Fruit fly (Drosophila melanogaster) whole organism, adult: ENCODE data around the gene Wnt4.

Experiments used
- CG12768 ChIP-seq: fragments of 200-800 bp; sonication (Bioruptor generic); optimal IDR thresholded peaks from 2 replicates; lab custom pipeline; 2017; ENCODE audit warnings: missing biosample characterization, missing genetic modification characterization, mild to moderate bottlenecking, moderate library complexity, missing genetic modification reagents
- CG14711 ChIP-seq: fragments of 200-800 bp; sonication (Bioruptor generic); optimal IDR thresholded peaks from 2 replicates; lab custom pipeline; 2018; ENCODE audit warnings: missing biosample characterization, mild to moderate bottlenecking, missing genetic modification characterization, moderate library complexity
- CG33017 ChIP-seq: fragments of 200-800 bp; sonication (Bioruptor generic); optimal IDR thresholded peaks from 2 replicates; lab custom pipeline; 2018; ENCODE audit warnings: missing biosample characterization, mild to moderate bottlenecking, missing genetic modification characterization, moderate library complexity
- CG5204 ChIP-seq: fragments of 200-800 bp; sonication (Bioruptor generic); optimal IDR thresholded peaks from 2 replicates; lab custom pipeline; 2016; ENCODE audit warnings: missing biosample characterization, missing genetic modification characterization
- Hr96 ChIP-seq: fragments of 200-800 bp; sonication (Bioruptor generic); optimal IDR thresholded peaks from 2 replicates; lab custom pipeline; 2016; ENCODE audit warnings: missing biosample characterization, missing genetic modification characterization
- Mnt ChIP-seq: fragments of 200-800 bp; sonication (Bioruptor generic); optimal IDR thresholded peaks from 2 replicates; lab custom pipeline; 2016; ENCODE audit warnings: missing biosample characterization, mild to moderate bottlenecking, missing genetic modification characterization
- bab1 ChIP-seq: fragments of 200-800 bp; sonication (Bioruptor generic); optimal IDR thresholded peaks from 3 replicates; lab custom pipeline; 2019; ENCODE audit warnings: missing biosample characterization, mild to moderate bottlenecking, missing genetic modification characterization, moderate library complexity
- kay ChIP-seq: fragments of 200-800 bp; sonication (Bioruptor generic); peaks from one replicate; lab custom pipeline; 2016; ENCODE audit warnings: missing biosample characterization, missing genetic modification characterization, borderline replicate concordance
- pad ChIP-seq: fragments of 200-800 bp; sonication (Bioruptor generic); optimal IDR thresholded peaks from 3 replicates; lab custom pipeline; 2017; ENCODE audit warnings: missing biosample characterization, missing genetic modification characterization, mild to moderate bottlenecking, moderate library complexity, missing genetic modification reagents

- no peak for TF ChIP-seq pad
- TF ChIP-seq bab1 (GFP tag; lab: Kevin White, UChicago): no peak
- no peak for TF ChIP-seq Mnt (GFP tag; lab: Kevin White, UChicago)
- no peak for TF ChIP-seq kay (GFP tag; lab: Kevin White, UChicago)
- TF ChIP-seq CG5204: no peak
- no peak for TF ChIP-seq CG14711 (tag; lab: Kevin White, UChicago)
- TF ChIP-seq Hr96 (GFP tag; lab: Kevin White, UChicago): no peak
- TF ChIP-seq CG12768 (GFP tag; lab: Kevin White, UChicago): no peak
- TF ChIP-seq CG33017: no peak
Measured at dm6 chr2L:7219172-7219571, 57.8 kb downstream of the Wnt4 start.
